Fruit fly (Drosophila melanogaster): ENCODE data around the gene CG2975.

Gene CG2975

dm6 chr2L:2885503-2886225 lies 45.7 kb downstream of the CG2975 start, which contains the start of the genes NTPase and lilli (continued):
- TF ChIP-seq Sox102F (GFP tag; optimal IDR thresholded peaks at IDR 0.05) (peak; percentile 22), CG16779 (GFP tag; IDR thresholded peaks at IDR 0.05) (no peak), CG9876 (GFP tag; optimal IDR thresholded peaks at IDR 0.05) (peak; percentile 66), Dref (GFP tag; IDR thresholded peaks at IDR 0.05) (peak; percentile 86), hth (optimal IDR thresholded peaks at IDR 0.05) (no peak), mam (GFP tag; optimal IDR thresholded peaks at IDR 0.05) (peak; percentile 61), row (GFP tag; IDR thresholded peaks at IDR 0.05) (peak; percentile 30; the same call in 2 of the 3 replicates), dati (GFP tag; IDR thresholded peaks at IDR 0.05) (no peak), CG15601 (tag; optimal IDR thresholded peaks at IDR 0.05) (no peak), bcd (GFP tag; optimal IDR thresholded peaks at IDR 0.05) (peak; percentile 56), CG8290 (GFP tag; optimal IDR thresholded peaks at IDR 0.05) (peak; percentile 99), CG8290 (tag; optimal IDR thresholded peaks at IDR 0.05) (peak; percentile 96 to 100), NfI (GFP tag; optimal IDR thresholded peaks at IDR 0.05) (peak; percentile 33), CG10321 (GFP tag; IDR thresholded peaks at IDR 0.05) (peak; percentile 70), ewg (GFP tag; optimal IDR thresholded peaks at IDR 0.05) (no peak), fu2 (GFP tag; optimal IDR thresholded peaks at IDR 0.05) (peak; percentile 10), Awh (GFP tag; IDR thresholded peaks at IDR 0.05) (no peak), CG18262 (tag; optimal IDR thresholded peaks at IDR 0.05) (peak; percentile 47), oc (tag; optimal IDR thresholded peaks at IDR 0.05) (peak; percentile 22), NC2α (GFP tag; optimal IDR thresholded peaks at IDR 0.05) (no peak), nom (GFP tag; optimal IDR thresholded peaks at IDR 0.05) (no peak), tap (tag; optimal IDR thresholded peaks at IDR 0.05) (no peak), Trl (optimal IDR thresholded peaks at IDR 0.05) (no peak), Trl (GFP tag; optimal IDR thresholded peaks at IDR 0.05) (peak; percentile 85), chm (GFP tag; IDR thresholded peaks at IDR 0.05) (peak; percentile 70), CG8478 (optimal IDR thresholded peaks at IDR 0.05) (peak; percentile 98), chif (GFP tag; optimal IDR thresholded peaks at IDR 0.05) (peak; percentile 65 to 67), YL-1 (GFP tag; optimal IDR thresholded peaks at IDR 0.05) (peak; percentile 32), sc (optimal IDR thresholded peaks at IDR 0.05) (no peak), sc (GFP tag; optimal IDR thresholded peaks at IDR 0.05) (no peak), CG7745 (tag; optimal IDR thresholded peaks at IDR 0.05) (no peak), phol (tag; optimal IDR thresholded peaks at IDR 0.05) (peak; percentile 38), CG14050 (GFP tag; IDR thresholded peaks at IDR 0.05) (no peak), kay (GFP tag; optimal IDR thresholded peaks at IDR 0.05) (peak; percentile 44), CG7963 (GFP tag; IDR thresholded peaks at IDR 0.05; ENCODE audit: partially characterized antibody) (peak; percentile 94), CG3726 (GFP tag; IDR thresholded peaks at IDR 0.05) (no peak), CkIIα-i1 (GFP tag; IDR thresholded peaks at IDR 0.05) (no peak), ci (GFP tag; IDR thresholded peaks at IDR 0.05) (peak; percentile 79), gsb-n (tag; optimal IDR thresholded peaks at IDR 0.05) (peak; percentile 6), tgo (GFP tag; IDR thresholded peaks at IDR 0.05) (peak; percentile 36; the same call in 1 of the 3 replicates), Lim3 (GFP tag; IDR thresholded peaks at IDR 0.05) (no peak), vnd (GFP tag; IDR thresholded peaks at IDR 0.05; ENCODE audit: partially characterized antibody) (peak; percentile 90), grn (GFP tag; optimal IDR thresholded peaks at IDR 0.05) (peak; percentile 92), Med (GFP tag) (peak; percentile 96), Atf6 (GFP tag; IDR thresholded peaks at IDR 0.05) (peak; percentile 15; the same call in 1 of the 2 replicates), Atf3 (GFP tag; optimal IDR thresholded peaks at IDR 0.05) (peak; percentile 51), sna (GFP tag; IDR thresholded peaks at IDR 0.05; ENCODE audit: partially characterized antibody) (peak; percentile 89), sug (tag; optimal IDR thresholded peaks at IDR 0.05) (no peak), CG14441 (GFP tag; IDR thresholded peaks at IDR 0.05) (peak; percentile 63), Rx (GFP tag; IDR thresholded peaks at IDR 0.05) (no peak; the same call in 1 of the 2 replicates), dm (GFP tag; optimal IDR thresholded peaks at IDR 0.05) (peak; percentile 48), CG17361 (GFP tag; IDR thresholded peaks at IDR 0.05) (peak; percentile 60; the same call in 2 of the 3 replicates)

Data from whole organism, embryonic.